Worm (Caenorhabditis elegans) whole organism, late embryonic: ENCODE measurements around the gene hlh-33.

ENCODE experiments used
- ahr-1 ChIP-seq: sonication (generic microtip); optimal IDR thresholded peaks from 2 replicates; lab custom pipeline; 2016; ENCODE audit warnings: missing genetic modification characterization, missing compliant biosample characterization
- elt-4 ChIP-seq: sonication (generic microtip); optimal IDR thresholded peaks from 2 replicates; lab custom pipeline; 2016; ENCODE audit warnings: missing genetic modification characterization, missing compliant biosample characterization
- hlh-13 ChIP-seq: fragments of 200-800 bp; sonication (Bioruptor generic); optimal IDR thresholded peaks from 2 replicates; lab custom pipeline; 2018; ENCODE audit warnings: mild to moderate bottlenecking, missing genetic modification characterization, missing compliant biosample characterization
- lin-11 ChIP-seq: fragments of 200-800 bp; sonication (Bioruptor generic); optimal IDR thresholded peaks from 2 replicates; lab custom pipeline; 2018; ENCODE audit warnings: mild to moderate bottlenecking, missing genetic modification characterization, missing compliant biosample characterization
- nfya-1 ChIP-seq: sonication (generic microtip); optimal IDR thresholded peaks from 2 replicates; lab custom pipeline; 2017; ENCODE audit warnings: missing genetic modification characterization, mild to moderate bottlenecking, missing compliant biosample characterization, antibody characterized with exemption, moderate library complexity
- nhr-11 ChIP-seq: fragments of 150-350 bp; optimal IDR thresholded peaks from 2 replicates; lab custom pipeline; 2014; ENCODE audit warnings: missing biosample characterization, missing genetic modification characterization
- pha-4 ChIP-seq: fragments of 150-350 bp; optimal IDR thresholded peaks from 2 replicates; lab custom pipeline; 2018; ENCODE audit warnings: missing biosample characterization, missing genetic modification reagents, missing genetic modification characterization
- pqm-1 ChIP-seq: sonication (generic microtip); optimal IDR thresholded peaks from 2 replicates; lab custom pipeline; 2016; ENCODE audit warnings: missing genetic modification characterization, missing compliant biosample characterization
- unc-86 ChIP-seq: sonication (generic microtip); optimal IDR thresholded peaks from 2 replicates; lab custom pipeline; 2016; ENCODE audit warnings: missing genetic modification characterization, missing compliant biosample characterization
- ztf-16 ChIP-seq: sonication (generic microtip); optimal IDR thresholded peaks from 2 replicates; lab custom pipeline; 2017; ENCODE audit warnings: missing genetic modification characterization, missing compliant biosample characterization

- TF ChIP-seq elt-4 (tag; lab: Kevin White, UChicago), result no peak
- TF ChIP-seq pqm-1 (tag; lab: Kevin White, UChicago), result no peak
- no peak for TF ChIP-seq lin-11 (tag; lab: Kevin White, UChicago)
- no peak for TF ChIP-seq ahr-1 (tag; lab: Kevin White, UChicago)
- TF ChIP-seq nfya-1 (tag; lab: Kevin White, UChicago), result no peak
- no peak for TF ChIP-seq unc-86
- no peak for TF ChIP-seq hlh-13 (GFP tag; lab: Kevin White, UChicago)
- TF ChIP-seq nhr-11, result no peak
- TF ChIP-seq pha-4, result no peak
- TF ChIP-seq ztf-16 (tag; lab: Kevin White, UChicago), result no peak
Observed at ce11 chrIII:1852126-1852717, 3.0 kb upstream of the hlh-33 start.
